Fruit fly (Drosophila melanogaster) whole organism, embryonic: ENCODE measurements around the gene CG33299.

Source experiments
- C15 ChIP-seq: fragments of 200-800 bp; sonication (Bioruptor generic); IDR thresholded peaks from 3 replicates; pipeline ENCODE4 v1.3.6; 2022; ENCODE audit warnings: missing biosample characterization, missing genetic modification characterization
- CG10462 ChIP-seq: fragments of 200-800 bp; sonication (Bioruptor generic); optimal IDR thresholded peaks from 2 replicates; lab custom pipeline; 2016; ENCODE audit warnings: missing biosample characterization, missing genetic modification characterization
- CG11695 ChIP-seq: fragments of 200-800 bp; sonication (Bioruptor generic); IDR thresholded peaks from 3 replicates; pipeline ENCODE4 v1.3.6; 2022; ENCODE audit warnings: missing biosample characterization, missing genetic modification characterization
- CG12659 ChIP-seq: fragments of 200-800 bp; sonication (Bioruptor generic); optimal IDR thresholded peaks from 3 replicates; lab custom pipeline; 2017; ENCODE audit warnings: mild to moderate bottlenecking, missing biosample characterization, missing genetic modification reagents, missing genetic modification characterization
- CG13894 ChIP-seq: fragments of 200-800 bp; sonication (Bioruptor generic); optimal IDR thresholded peaks from 3 replicates; lab custom pipeline; 2018; ENCODE audit warnings: missing biosample characterization, mild to moderate bottlenecking, missing genetic modification characterization, moderate library complexity
- CG14050 ChIP-seq: fragments of 200-800 bp; sonication (Bioruptor generic); IDR thresholded peaks from 3 replicates; pipeline ENCODE4 v1.3.6; 2022; ENCODE audit warnings: missing biosample characterization, missing genetic modification characterization
- CG14710 ChIP-seq: fragments of 200-800 bp; sonication (Bioruptor generic); optimal IDR thresholded peaks from 3 replicates; lab custom pipeline; 2019; ENCODE audit warnings: missing biosample characterization, mild to moderate bottlenecking, missing genetic modification characterization, moderate library complexity
- CG17802 ChIP-seq: fragments of 200-800 bp; sonication (Bioruptor generic); optimal IDR thresholded peaks from 2 replicates; lab custom pipeline; 2018; ENCODE audit warnings: missing biosample characterization, mild to moderate bottlenecking, missing genetic modification characterization, moderate library complexity
- CG2116 ChIP-seq: fragments of 200-800 bp; sonication (Bioruptor generic); optimal IDR thresholded peaks from 3 replicates; lab custom pipeline; 2018; ENCODE audit warnings: missing biosample characterization, mild to moderate bottlenecking, missing genetic modification characterization
- CG3726 ChIP-seq: fragments of 200-800 bp; sonication (Bioruptor generic); IDR thresholded peaks from 3 replicates; pipeline ENCODE4, ENCODE4 v1.3.6; 2022; ENCODE audit warnings: missing biosample characterization, missing genetic modification characterization
- CG3995 ChIP-seq: fragments of 200-800 bp; sonication (Bioruptor generic); optimal IDR thresholded peaks from 3 replicates; lab custom pipeline; 2016; ENCODE audit warnings: missing biosample characterization, missing genetic modification characterization
- CG5245 ChIP-seq: fragments of 200-800 bp; sonication (Bioruptor generic); optimal IDR thresholded peaks from 3 replicates; lab custom pipeline; 2016; ENCODE audit warnings: missing biosample characterization, missing genetic modification characterization
- CG6175 ChIP-seq: fragments of 200-800 bp; sonication (Bioruptor generic); IDR thresholded peaks from 3 replicates; pipeline ENCODE4 v1.3.6; 2022; ENCODE audit warnings: missing biosample characterization, missing genetic modification characterization
- CG6654 ChIP-seq: fragments of 200-800 bp; sonication (Bioruptor generic); optimal IDR thresholded peaks from 2 replicates; lab custom pipeline; 2017; ENCODE audit warnings: missing biosample characterization, mild to moderate bottlenecking, missing genetic modification characterization
- CG6683 ChIP-seq: fragments of 200-800 bp; sonication (Bioruptor generic); optimal IDR thresholded peaks from 2 replicates; lab custom pipeline; 2017; ENCODE audit warnings: missing biosample characterization, mild to moderate bottlenecking, missing genetic modification characterization, missing genetic modification reagents
- CG6765 ChIP-seq: fragments of 200-800 bp; sonication (Bioruptor generic); optimal IDR thresholded peaks from 3 replicates; lab custom pipeline; 2017; ENCODE audit warnings: missing biosample characterization, mild to moderate bottlenecking, missing genetic modification characterization
- CG8765 ChIP-seq: fragments of 200-800 bp; sonication (Bioruptor generic); IDR thresholded peaks from 2 replicates; pipeline ENCODE4 v1.3.6; 2022; ENCODE audit warnings: missing biosample characterization, missing genetic modification characterization
- CG9727 ChIP-seq: fragments of 200-800 bp; sonication (Bioruptor generic); optimal IDR thresholded peaks from 3 replicates; lab custom pipeline; 2017; ENCODE audit warnings: missing biosample characterization, mild to moderate bottlenecking, missing genetic modification characterization
- D ChIP-seq, 2 experiments: fragments of 200-800 bp in 1 of 2; fragments of >200 bp in 1 of 2; sonication (Bioruptor generic) in 1 of 2; optimal IDR thresholded peaks; 2 replicates in 1 of 2; 3 replicates in 1 of 2; lab custom pipeline; 2017; ENCODE audit warnings: mild to moderate bottlenecking in 1 of 2, missing biosample characterization in 1 of 2, missing genetic modification characterization in 1 of 2, missing genetic modification reagents in 1 of 2
- Dad ChIP-seq: fragments of 200-800 bp; sonication (Bioruptor generic); optimal IDR thresholded peaks from 3 replicates; lab custom pipeline; 2016; ENCODE audit warnings: missing biosample characterization, missing genetic modification characterization
- Dll ChIP-seq: fragments of 200-800 bp; sonication (Bioruptor generic); IDR thresholded peaks from 4 replicates; pipeline ENCODE4 v1.3.6; 2022; ENCODE audit warnings: missing biosample characterization, missing genetic modification characterization; ENCODE audit not compliant: partially characterized antibody
- MTF-1 ChIP-seq: fragments of 200-800 bp; sonication (Bioruptor generic); optimal IDR thresholded peaks from 2 replicates; lab custom pipeline; 2018; ENCODE audit warnings: missing biosample characterization, mild to moderate bottlenecking, missing genetic modification characterization, borderline replicate concordance
- Med ChIP-seq: fragments of 200-800 bp; sonication (Bioruptor generic); peaks from one replicate; lab custom pipeline; 2016; ENCODE audit warnings: missing biosample characterization, missing genetic modification characterization, mild to moderate bottlenecking, inconsistent platforms, moderate library complexity
- Mes4 ChIP-seq: fragments of 200-800 bp; sonication (Bioruptor generic); optimal IDR thresholded peaks from 2 replicates; lab custom pipeline; 2016; ENCODE audit warnings: missing biosample characterization, missing genetic modification characterization
- Oli ChIP-seq: fragments of 200-800 bp; sonication (Bioruptor generic); optimal IDR thresholded peaks from 2 replicates; lab custom pipeline; 2018; ENCODE audit warnings: missing biosample characterization, mild to moderate bottlenecking, missing genetic modification characterization, moderate library complexity
- Side ChIP-seq: fragments of 200-800 bp; sonication (Bioruptor generic); optimal IDR thresholded peaks from 2 replicates; lab custom pipeline; 2016; ENCODE audit warnings: missing biosample characterization, missing genetic modification characterization
- Tbp ChIP-seq: fragments of >200 bp; optimal IDR thresholded peaks from 2 replicates; lab custom pipeline; 2018; ENCODE audit warnings: missing biosample characterization, missing genetic modification characterization
- YL-1 ChIP-seq: fragments of 200-800 bp; sonication (Bioruptor generic); optimal IDR thresholded peaks from 3 replicates; lab custom pipeline; 2017; ENCODE audit warnings: missing biosample characterization, mild to moderate bottlenecking, missing genetic modification characterization
- ap ChIP-seq: fragments of 200-800 bp; sonication (Bioruptor generic); IDR thresholded peaks from 2 replicates; pipeline ENCODE4 v1.3.6; 2022; ENCODE audit warnings: missing biosample characterization, missing genetic modification characterization
- az2 ChIP-seq: fragments of 200-800 bp; sonication (Bioruptor generic); optimal IDR thresholded peaks from 3 replicates; lab custom pipeline; 2016; ENCODE audit warnings: missing biosample characterization, missing genetic modification characterization
- bowl ChIP-seq: fragments of 200-800 bp; sonication (Bioruptor generic); IDR thresholded peaks from 2 replicates; pipeline ENCODE4 v1.3.6; 2022; ENCODE audit warnings: missing biosample characterization, missing genetic modification characterization
- cg ChIP-seq: fragments of 200-800 bp; sonication (Bioruptor generic); optimal IDR thresholded peaks from 3 replicates; lab custom pipeline; 2019; ENCODE audit warnings: missing biosample characterization, mild to moderate bottlenecking, missing genetic modification characterization, moderate library complexity
- danr ChIP-seq: fragments of 200-800 bp; sonication (Bioruptor generic); IDR thresholded peaks from 2 replicates; pipeline ENCODE4 v1.3.6; 2022; ENCODE audit warnings: missing biosample characterization, missing genetic modification characterization
- esg ChIP-seq: fragments of 200-800 bp; sonication (Bioruptor generic); conservative IDR thresholded peaks from 2 replicates; pipeline ENCODE4 v1.3.6; 2022; ENCODE audit warnings: missing biosample characterization, missing genetic modification characterization
- fd64A ChIP-seq: fragments of 200-800 bp; sonication (Bioruptor generic); optimal IDR thresholded peaks from 3 replicates; lab custom pipeline; 2018; ENCODE audit warnings: missing biosample characterization, mild to moderate bottlenecking, missing genetic modification characterization
- gsb-n ChIP-seq: fragments of 200-800 bp; sonication (Bioruptor generic); optimal IDR thresholded peaks from 3 replicates; lab custom pipeline; 2018; ENCODE audit warnings: missing biosample characterization, mild to moderate bottlenecking, missing genetic modification characterization
- kah ChIP-seq: fragments of 200-800 bp; sonication (Bioruptor generic); optimal IDR thresholded peaks from 2 replicates; lab custom pipeline; 2018; ENCODE audit warnings: missing biosample characterization, mild to moderate bottlenecking, missing genetic modification characterization
- kni ChIP-seq: fragments of 200-800 bp; sonication (Bioruptor generic); optimal IDR thresholded peaks from 3 replicates; lab custom pipeline; 2017; ENCODE audit warnings: mild to moderate bottlenecking, missing biosample characterization, missing genetic modification reagents, missing genetic modification characterization
- knrl ChIP-seq: fragments of 200-800 bp; sonication (Bioruptor generic); IDR thresholded peaks from 3 replicates; pipeline ENCODE4 v1.3.6; 2022; ENCODE audit warnings: missing biosample characterization, missing genetic modification characterization; ENCODE audit not compliant: partially characterized antibody
- pzg ChIP-seq: fragments of 200-800 bp; sonication (Bioruptor generic); optimal IDR thresholded peaks from 3 replicates; lab custom pipeline; 2018; ENCODE audit warnings: missing biosample characterization, mild to moderate bottlenecking, missing genetic modification characterization, moderate library complexity
- repo ChIP-seq: fragments of 200-800 bp; sonication (Bioruptor generic); optimal IDR thresholded peaks from 2 replicates; lab custom pipeline; 2016; ENCODE audit warnings: missing biosample characterization, missing genetic modification characterization
- seq ChIP-seq: fragments of 200-800 bp; sonication (Bioruptor generic); IDR thresholded peaks from 2 replicates; pipeline ENCODE4 v1.3.6; 2022; ENCODE audit warnings: missing biosample characterization, missing genetic modification characterization
- shn ChIP-seq: fragments of 200-800 bp; sonication (Bioruptor generic); optimal IDR thresholded peaks from 3 replicates; lab custom pipeline; 2016; ENCODE audit warnings: missing biosample characterization, missing genetic modification characterization
- tap ChIP-seq: fragments of 200-800 bp; optimal IDR thresholded peaks from 3 replicates; lab custom pipeline; 2019; ENCODE audit warnings: missing biosample characterization, mild to moderate bottlenecking, missing genetic modification characterization, moderate library complexity
- tgo ChIP-seq: fragments of 200-800 bp; sonication (Bioruptor generic); IDR thresholded peaks from 3 replicates; pipeline ENCODE4 v1.3.6; 2022; ENCODE audit warnings: missing biosample characterization, missing genetic modification characterization
- toy ChIP-seq: fragments of 200-800 bp; sonication (Bioruptor generic); IDR thresholded peaks from 2 replicates; pipeline ENCODE4 v1.3.6; 2022; ENCODE audit warnings: missing biosample characterization, missing genetic modification characterization
- vvl ChIP-seq: fragments of 200-800 bp; sonication (Bioruptor generic); IDR thresholded peaks from 2 replicates; pipeline ENCODE4 v1.3.6; 2022; ENCODE audit warnings: missing biosample characterization, missing genetic modification characterization
- wor ChIP-seq: fragments of 200-800 bp; sonication (Bioruptor generic); IDR thresholded peaks from 2 replicates; pipeline ENCODE4 v1.3.6; 2022; ENCODE audit warnings: missing biosample characterization, missing genetic modification characterization

CG33299 gene

dm6 chr2L:9692364-9693348, 36.3 kb downstream of the CG33299 start (continued):
- no peak for TF ChIP-seq kah (GFP tag; lab: Kevin White, UChicago)
- peak; percentile 67 for TF ChIP-seq CG9727 (GFP tag; lab: Kevin White, UChicago)
- no peak for TF ChIP-seq Dll (GFP tag; lab: Robert Waterston, UW)
- no peak for TF ChIP-seq Side (GFP tag; lab: Kevin White, UChicago)
- TF ChIP-seq Tbp (GFP tag; lab: Kevin White, UChicago), result no peak
- peak; percentile 77 for TF ChIP-seq esg (GFP tag; lab: Robert Waterston, UW)
- TF ChIP-seq CG8765, result no peak; the same call in 1 of the 2 replicates
- TF ChIP-seq tap (tag; lab: Kevin White, UChicago), result peak; percentile 41
- TF ChIP-seq bowl, result peak; percentile 18; the same call in 1 of the 2 replicates
- TF ChIP-seq Mes4 (GFP tag; lab: Kevin White, UChicago), result no peak
- no peak for TF ChIP-seq MTF-1
- TF ChIP-seq CG6654 (GFP tag; lab: Kevin White, UChicago), result no peak
- TF ChIP-seq CG6683 (GFP tag; lab: Kevin White, UChicago), result no peak
- no peak for TF ChIP-seq CG13894 (tag; lab: Kevin White, UChicago)
- peak; percentile 68 for TF ChIP-seq CG12659
- no peak for TF ChIP-seq kni (GFP tag; lab: Kevin White, UChicago)
- TF ChIP-seq az2 (GFP tag; lab: Kevin White, UChicago), result peak; percentile 30
- TF ChIP-seq CG3995 (GFP tag; lab: Kevin White, UChicago), result no peak
- TF ChIP-seq knrl (GFP tag; lab: Robert Waterston, UW), result no peak
- TF ChIP-seq ap (GFP tag; lab: Robert Waterston, UW), result 0 out of 2 replicates have a peak, but pooled peaks have one; percentile 31
- peak; percentile 65; the same call in 2 of the 3 replicates for TF ChIP-seq C15 (GFP tag; lab: Robert Waterston, UW)
- TF ChIP-seq CG6765 (GFP tag; lab: Kevin White, UChicago), result no peak
- no peak for TF ChIP-seq pzg (GFP tag; lab: Kevin White, UChicago)
- no peak for TF ChIP-seq cg
- TF ChIP-seq vvl (GFP tag; lab: Robert Waterston, UW), result peak; percentile 78
- peak; percentile 82 for TF ChIP-seq seq
- TF ChIP-seq shn, result no peak
- no peak for TF ChIP-seq D (optimal IDR thresholded peaks at IDR 0.05; lab: Kevin White, UChicago)
- TF ChIP-seq D (GFP tag; optimal IDR thresholded peaks at IDR 0.05; lab: Kevin White, UChicago), result no peak
- peak; percentile 86 for TF ChIP-seq CG11695 (GFP tag; lab: Robert Waterston, UW)
- TF ChIP-seq CG14050 (GFP tag; lab: Robert Waterston, UW), result peak; percentile 74
- TF ChIP-seq CG17802, result no peak
- no peak for TF ChIP-seq repo (GFP tag; lab: Kevin White, UChicago)
- TF ChIP-seq CG14710 (tag; lab: Kevin White, UChicago), result no peak
- TF ChIP-seq danr (GFP tag; lab: Robert Waterston, UW), result peak; percentile 47; the same call in 1 of the 2 replicates
- TF ChIP-seq CG6175, result peak; percentile 8; the same call in 2 of the 3 replicates
- no peak for TF ChIP-seq fd64A (GFP tag; lab: Kevin White, UChicago)
- TF ChIP-seq Dad (GFP tag; lab: Kevin White, UChicago), result no peak
- TF ChIP-seq CG2116 (GFP tag; lab: Kevin White, UChicago), result peak; percentile 21
- peak; percentile 88 for TF ChIP-seq tgo (GFP tag; lab: Robert Waterston, UW)
- TF ChIP-seq YL-1 (GFP tag; lab: Kevin White, UChicago), result no peak
- TF ChIP-seq wor, result 0 out of 2 replicates have a peak, but pooled peaks have one; percentile 24
- 0 out of 2 replicates have a peak, but pooled peaks have one; percentile 55 for TF ChIP-seq toy (GFP tag; lab: Robert Waterston, UW)
- TF ChIP-seq CG10462 (GFP tag; lab: Kevin White, UChicago), result peak; percentile 23
- TF ChIP-seq CG3726 (GFP tag; lab: Robert Waterston, UW), result 0 out of 3 replicates have a peak, but pooled peaks have one; percentile 48
- no peak for TF ChIP-seq gsb-n (tag; lab: Kevin White, UChicago)
- TF ChIP-seq Oli (tag; lab: Kevin White, UChicago), result peak; percentile 59
- TF ChIP-seq CG5245 (GFP tag; lab: Kevin White, UChicago), result no peak
- TF ChIP-seq Med, result peak; percentile 89
